Fruit fly (Drosophila melanogaster) whole organism, prepupa: ENCODE measurements around the gene JMJD4.

Experiments used
- Blimp-1 ChIP-seq: fragments of 200-800 bp; sonication (Bioruptor generic); optimal IDR thresholded peaks from 3 replicates; lab custom pipeline; 2017; ENCODE audit warnings: missing biosample characterization, missing genetic modification characterization, mild to moderate bottlenecking, moderate library complexity, missing genetic modification reagents
- CG10631 ChIP-seq: fragments of 200-800 bp; sonication (Bioruptor generic); optimal IDR thresholded peaks from 2 replicates; lab custom pipeline; 2016; ENCODE audit warnings: missing biosample characterization, missing genetic modification characterization
- CG10669 ChIP-seq: fragments of 200-800 bp; sonication (Bioruptor generic); optimal IDR thresholded peaks from 3 replicates; lab custom pipeline; 2018; ENCODE audit warnings: missing biosample characterization, mild to moderate bottlenecking, missing genetic modification characterization, moderate library complexity
- CG11294 ChIP-seq: fragments of 200-800 bp; sonication (Bioruptor generic); IDR thresholded peaks from 2 replicates; pipeline ENCODE4 v1.3.6; 2022; ENCODE audit warnings: missing biosample characterization, missing genetic modification characterization
- CG11762 ChIP-seq: fragments of 200-800 bp; sonication (Bioruptor generic); optimal IDR thresholded peaks from 3 replicates; lab custom pipeline; 2016; ENCODE audit warnings: missing biosample characterization, missing genetic modification characterization; ENCODE audit not compliant: insufficient read depth
- CG11902 ChIP-seq: fragments of 200-800 bp; sonication (Bioruptor generic); optimal IDR thresholded peaks from 3 replicates; lab custom pipeline; 2016; ENCODE audit warnings: missing biosample characterization, missing genetic modification characterization
- CG15336 ChIP-seq: fragments of 200-800 bp; sonication (Bioruptor generic); IDR thresholded peaks from 2 replicates; pipeline ENCODE4 v1.3.6; 2022; ENCODE audit warnings: missing biosample characterization, missing genetic modification characterization
- CG1621 ChIP-seq: fragments of 200-800 bp; sonication (Bioruptor generic); optimal IDR thresholded peaks from 3 replicates; lab custom pipeline; 2018; ENCODE audit warnings: missing biosample characterization, mild to moderate bottlenecking, missing genetic modification characterization
- CG3032 ChIP-seq: fragments of 200-800 bp; optimal IDR thresholded peaks from 2 replicates; lab custom pipeline; 2019; ENCODE audit warnings: missing biosample characterization, mild to moderate bottlenecking, missing genetic modification characterization, moderate library complexity
- CG31627 ChIP-seq: fragments of 200-800 bp; sonication (Bioruptor generic); optimal IDR thresholded peaks from 3 replicates; lab custom pipeline; 2016; ENCODE audit warnings: missing biosample characterization, missing genetic modification characterization
- CG32006 ChIP-seq: fragments of 200-800 bp; sonication (Bioruptor generic); optimal IDR thresholded peaks from 3 replicates; lab custom pipeline; 2017; ENCODE audit warnings: missing biosample characterization, mild to moderate bottlenecking, missing genetic modification characterization
- CG34406 ChIP-seq: fragments of 200-800 bp; sonication (Bioruptor generic); optimal IDR thresholded peaks from 3 replicates; lab custom pipeline; 2016; ENCODE audit warnings: missing biosample characterization, missing genetic modification characterization
- CG3919 ChIP-seq: fragments of 200-800 bp; sonication (Bioruptor generic); optimal IDR thresholded peaks from 3 replicates; lab custom pipeline; 2016; ENCODE audit warnings: missing biosample characterization, missing genetic modification characterization
- CG4318 ChIP-seq: fragments of 200-800 bp; sonication (Bioruptor generic); optimal IDR thresholded peaks from 3 replicates; lab custom pipeline; 2017; ENCODE audit warnings: missing biosample characterization, mild to moderate bottlenecking, missing genetic modification characterization
- CG6163 ChIP-seq: fragments of 200-800 bp; sonication (Bioruptor generic); IDR thresholded peaks from 3 replicates; pipeline ENCODE4 v1.3.6; 2022; ENCODE audit warnings: missing biosample characterization, missing genetic modification characterization
- CG6276 ChIP-seq: fragments of 200-800 bp; sonication (Bioruptor generic); optimal IDR thresholded peaks from 2 replicates; lab custom pipeline; 2017; ENCODE audit warnings: missing biosample characterization, mild to moderate bottlenecking, missing genetic modification characterization
- CG6792 ChIP-seq: fragments of 200-800 bp; sonication (Bioruptor generic); optimal IDR thresholded peaks from 3 replicates; lab custom pipeline; 2016; ENCODE audit warnings: missing biosample characterization, missing genetic modification characterization
- CG6808 ChIP-seq: fragments of 200-800 bp; sonication (Bioruptor generic); optimal IDR thresholded peaks from 3 replicates; lab custom pipeline; 2017; ENCODE audit warnings: missing biosample characterization, missing genetic modification characterization, mild to moderate bottlenecking, moderate library complexity, missing genetic modification reagents
- CG6854 ChIP-seq: fragments of 200-800 bp; sonication (Bioruptor generic); optimal IDR thresholded peaks from 2 replicates; lab custom pipeline; 2017; ENCODE audit warnings: missing biosample characterization, mild to moderate bottlenecking, missing genetic modification characterization
- CG7368 ChIP-seq: fragments of 200-800 bp; sonication (Bioruptor generic); optimal IDR thresholded peaks from 3 replicates; lab custom pipeline; 2016; ENCODE audit warnings: missing biosample characterization, missing genetic modification characterization
- CG8119 ChIP-seq: fragments of 200-800 bp; sonication (Bioruptor generic); IDR thresholded peaks from 3 replicates; pipeline ENCODE4 v1.3.6; 2022; ENCODE audit warnings: missing biosample characterization, missing genetic modification characterization
- CG8319 ChIP-seq: fragments of 200-800 bp; sonication (Bioruptor generic); optimal IDR thresholded peaks from 3 replicates; lab custom pipeline; 2016; ENCODE audit warnings: missing biosample characterization, missing genetic modification characterization
- CG8632 ChIP-seq: fragments of 200-800 bp; sonication (Bioruptor generic); optimal IDR thresholded peaks from 3 replicates; lab custom pipeline; 2016; ENCODE audit warnings: missing biosample characterization, missing genetic modification characterization
- Eip75B ChIP-seq: fragments of 200-800 bp; sonication (Bioruptor generic); optimal IDR thresholded peaks from 3 replicates; lab custom pipeline; 2016; ENCODE audit warnings: missing biosample characterization, missing genetic modification characterization
- Eip78C ChIP-seq: fragments of 200-800 bp; sonication (Bioruptor generic); peaks from one replicate; lab custom pipeline; 2016; ENCODE audit warnings: missing biosample characterization, missing genetic modification characterization
- Eip93F ChIP-seq: fragments of 200-800 bp; sonication (Bioruptor generic); optimal IDR thresholded peaks from 2 replicates; lab custom pipeline; 2016; ENCODE audit warnings: missing biosample characterization, mild to moderate bottlenecking, missing genetic modification characterization
- Ets21C ChIP-seq: fragments of 200-800 bp; sonication (Bioruptor generic); optimal IDR thresholded peaks from 3 replicates; lab custom pipeline; 2016; ENCODE audit warnings: missing biosample characterization, missing genetic modification characterization
- Ets96B ChIP-seq: fragments of 200-800 bp; optimal IDR thresholded peaks from 2 replicates; lab custom pipeline; 2019; ENCODE audit warnings: missing biosample characterization, mild to moderate bottlenecking, missing genetic modification characterization, moderate library complexity
- Hr38 ChIP-seq: sonication (Bioruptor generic); optimal IDR thresholded peaks from 2 replicates; lab custom pipeline; 2016; ENCODE audit warnings: missing biosample characterization, missing genetic modification characterization
- Hr39 ChIP-seq: fragments of 200-800 bp; sonication (Bioruptor generic); optimal IDR thresholded peaks from 2 replicates; lab custom pipeline; 2016; ENCODE audit warnings: missing biosample characterization, missing genetic modification characterization
- Hr4 ChIP-seq: fragments of 200-800 bp; sonication (Bioruptor generic); optimal IDR thresholded peaks from 3 replicates; lab custom pipeline; 2016; ENCODE audit warnings: missing biosample characterization, missing genetic modification characterization
- Lpt ChIP-seq: fragments of 200-800 bp; sonication (Bioruptor generic); optimal IDR thresholded peaks from 3 replicates; lab custom pipeline; 2016; ENCODE audit warnings: missing biosample characterization, missing genetic modification characterization
- Met ChIP-seq: fragments of 200-800 bp; sonication (Bioruptor generic); optimal IDR thresholded peaks from 3 replicates; lab custom pipeline; 2016; ENCODE audit warnings: missing biosample characterization, missing genetic modification characterization
- OdsH ChIP-seq: fragments of 200-800 bp; sonication (Bioruptor generic); optimal IDR thresholded peaks from 3 replicates; lab custom pipeline; 2016; ENCODE audit warnings: missing biosample characterization, missing genetic modification characterization
- Smox ChIP-seq: fragments of 200-800 bp; sonication (Bioruptor generic); optimal IDR thresholded peaks from 3 replicates; lab custom pipeline; 2016; ENCODE audit warnings: missing biosample characterization, missing genetic modification characterization
- Sox102F ChIP-seq: fragments of 200-800 bp; sonication (Bioruptor generic); optimal IDR thresholded peaks from 2 replicates; lab custom pipeline; 2016; ENCODE audit warnings: missing biosample characterization, mild to moderate bottlenecking, missing genetic modification characterization
- Sox14 ChIP-seq: fragments of 200-800 bp; sonication (Bioruptor generic); optimal IDR thresholded peaks from 3 replicates; lab custom pipeline; 2016; ENCODE audit warnings: missing biosample characterization, missing genetic modification characterization
- achi ChIP-seq: fragments of 200-800 bp; sonication (Bioruptor generic); optimal IDR thresholded peaks from 3 replicates; lab custom pipeline; 2016; ENCODE audit warnings: missing biosample characterization, missing genetic modification characterization
- acj6 ChIP-seq: fragments of 200-800 bp; sonication (Bioruptor generic); optimal IDR thresholded peaks from 3 replicates; lab custom pipeline; 2016; ENCODE audit warnings: missing biosample characterization, missing genetic modification characterization
- dac ChIP-seq: fragments of 200-800 bp; sonication (Bioruptor generic); optimal IDR thresholded peaks from 2 replicates; lab custom pipeline; 2017; ENCODE audit warnings: missing biosample characterization, mild to moderate bottlenecking, missing genetic modification characterization
- dsx ChIP-seq: fragments of 200-800 bp; optimal IDR thresholded peaks from 3 replicates; lab custom pipeline; 2019; ENCODE audit warnings: missing biosample characterization, mild to moderate bottlenecking, missing genetic modification characterization, moderate library complexity; ENCODE audit not compliant: poor library complexity, severe bottlenecking
- eg ChIP-seq: fragments of 200-800 bp; sonication (Bioruptor generic); IDR thresholded peaks from 3 replicates; pipeline ENCODE4 v1.3.6; 2022; ENCODE audit warnings: missing biosample characterization, missing genetic modification characterization
- esn ChIP-seq: fragments of 200-800 bp; sonication (Bioruptor generic); optimal IDR thresholded peaks from 2 replicates; lab custom pipeline; 2016; ENCODE audit warnings: missing biosample characterization, mild to moderate bottlenecking, missing genetic modification characterization, moderate library complexity
- fd59A ChIP-seq: fragments of 200-800 bp; sonication (Bioruptor generic); optimal IDR thresholded peaks from 2 replicates; lab custom pipeline; 2017; ENCODE audit warnings: missing biosample characterization, mild to moderate bottlenecking, missing genetic modification characterization, missing genetic modification reagents
- fd85E ChIP-seq: fragments of 200-800 bp; sonication (Bioruptor generic); optimal IDR thresholded peaks from 3 replicates; lab custom pipeline; 2016; ENCODE audit warnings: missing biosample characterization, missing genetic modification characterization
- fkh ChIP-seq: fragments of 200-800 bp; sonication (Bioruptor generic); optimal IDR thresholded peaks from 3 replicates; lab custom pipeline; 2017; ENCODE audit warnings: missing biosample characterization, mild to moderate bottlenecking, missing genetic modification characterization, moderate library complexity
- lz ChIP-seq: fragments of 200-800 bp; sonication (Bioruptor generic); optimal IDR thresholded peaks from 3 replicates; lab custom pipeline; 2016; ENCODE audit warnings: missing biosample characterization, missing genetic modification characterization
- net ChIP-seq: fragments of 200-800 bp; sonication (Bioruptor generic); optimal IDR thresholded peaks from 3 replicates; lab custom pipeline; 2016; ENCODE audit warnings: missing biosample characterization, missing genetic modification characterization
- pdm3 ChIP-seq: fragments of 200-800 bp; sonication (Bioruptor generic); optimal IDR thresholded peaks from 3 replicates; lab custom pipeline; 2016; ENCODE audit warnings: missing biosample characterization, missing genetic modification characterization
- ss ChIP-seq, 2 experiments: fragments of 200-800 bp; sonication (Bioruptor generic); optimal IDR thresholded peaks; 2 replicates in 1 of 2; 3 replicates in 1 of 2; lab custom pipeline; 2017 to 2018; ENCODE audit warnings: mild to moderate bottlenecking in 2 of 2, missing biosample characterization in 2 of 2, missing genetic modification characterization in 2 of 2, moderate library complexity in 1 of 2
- svp ChIP-seq: fragments of 200-800 bp; sonication (Bioruptor generic); peaks from one replicate; lab custom pipeline; 2016; ENCODE audit warnings: missing biosample characterization, missing genetic modification characterization
- topi ChIP-seq: fragments of 200-800 bp; sonication (Bioruptor generic); optimal IDR thresholded peaks from 3 replicates; lab custom pipeline; 2016; ENCODE audit warnings: missing biosample characterization, missing genetic modification characterization
- vri ChIP-seq: fragments of 200-800 bp; sonication (Bioruptor generic); optimal IDR thresholded peaks from 3 replicates; lab custom pipeline; 2016; ENCODE audit warnings: missing biosample characterization, mild to moderate bottlenecking, missing genetic modification characterization

Gene JMJD4

dm6 chr2L:18122231-18122551 is 36.9 kb downstream of the JMJD4 start:
- TF ChIP-seq dac (GFP tag; lab: Kevin White, UChicago), result peak; percentile 28
- TF ChIP-seq CG6792 (GFP tag; lab: Kevin White, UChicago), result peak; percentile 19
- no peak for TF ChIP-seq Eip93F (GFP tag; lab: Kevin White, UChicago)
- TF ChIP-seq ss (GFP tag; optimal IDR thresholded peaks at IDR 0.05; lab: Kevin White, UChicago), result peak in 1 of 2 experiments; percentile 10
- peak; percentile 37 for TF ChIP-seq dsx
- peak; percentile 24 for TF ChIP-seq CG4318 (GFP tag; lab: Kevin White, UChicago)
- no peak for TF ChIP-seq fkh
- TF ChIP-seq CG8319 (GFP tag; lab: Kevin White, UChicago), result no peak
- peak; percentile 73 for TF ChIP-seq CG3032 (tag; lab: Kevin White, UChicago)
- peak; percentile 52 for TF ChIP-seq Lpt (GFP tag; lab: Kevin White, UChicago)
- peak; percentile 74 for TF ChIP-seq CG6276 (GFP tag; lab: Kevin White, UChicago)
- no peak for TF ChIP-seq Ets21C
- no peak for TF ChIP-seq fd85E
- TF ChIP-seq topi (GFP tag; lab: Kevin White, UChicago), result peak; percentile 35
- peak; percentile 80 for TF ChIP-seq CG8119 (GFP tag; lab: Robert Waterston, UW)
- no peak for TF ChIP-seq Hr38 (GFP tag; lab: Kevin White, UChicago)
- TF ChIP-seq eg (GFP tag; lab: Robert Waterston, UW), result peak; percentile 46; the same call in 1 of the 3 replicates
- TF ChIP-seq Smox, result no peak
- peak; percentile 12 for TF ChIP-seq Sox102F (GFP tag; lab: Kevin White, UChicago)
- TF ChIP-seq acj6 (GFP tag; lab: Kevin White, UChicago), result peak; percentile 63
- TF ChIP-seq Blimp-1, result no peak
- TF ChIP-seq Hr4 (GFP tag; lab: Kevin White, UChicago), result peak; percentile 32
- TF ChIP-seq CG6163, result peak; percentile 51; the same call in 1 of the 3 replicates
- no peak for TF ChIP-seq CG7368
- no peak for TF ChIP-seq Eip75B (GFP tag; lab: Kevin White, UChicago)
- no peak for TF ChIP-seq vri
- peak; percentile 58 for TF ChIP-seq fd59A (GFP tag; lab: Kevin White, UChicago)
- peak; percentile 54; the same call in 1 of the 2 replicates for TF ChIP-seq CG11294 (GFP tag; lab: Robert Waterston, UW)
- no peak for TF ChIP-seq CG11902 (GFP tag; lab: Kevin White, UChicago)
- TF ChIP-seq CG31627 (GFP tag; lab: Kevin White, UChicago), result peak; percentile 11
- peak; percentile 75 for TF ChIP-seq OdsH
- TF ChIP-seq CG11762 (GFP tag; lab: Kevin White, UChicago), result peak; percentile 40
- TF ChIP-seq CG3919 (GFP tag; lab: Kevin White, UChicago), result peak; percentile 52
- peak; percentile 47 for TF ChIP-seq CG10631 (GFP tag; lab: Kevin White, UChicago)
- no peak for TF ChIP-seq Sox14 (GFP tag; lab: Kevin White, UChicago)
- peak; percentile 34 for TF ChIP-seq CG8632
- no peak for TF ChIP-seq esn (GFP tag; lab: Kevin White, UChicago)
- no peak for TF ChIP-seq Hr39 (GFP tag; lab: Kevin White, UChicago)
- no peak for TF ChIP-seq pdm3
- peak; percentile 19 for TF ChIP-seq CG34406 (GFP tag; lab: Kevin White, UChicago)
- peak; percentile 79 for TF ChIP-seq Ets96B (tag; lab: Kevin White, UChicago)
- no peak for TF ChIP-seq CG6854
- peak; percentile 69 for TF ChIP-seq achi (GFP tag; lab: Kevin White, UChicago)
- peak; percentile 21 for TF ChIP-seq lz (GFP tag; lab: Kevin White, UChicago)
- peak; percentile 42 for TF ChIP-seq CG32006
- peak; percentile 92 for TF ChIP-seq Eip78C (GFP tag; lab: Kevin White, UChicago)
- TF ChIP-seq net (GFP tag; lab: Kevin White, UChicago), result peak; percentile 50
- TF ChIP-seq CG10669 (GFP tag; lab: Kevin White, UChicago), result peak; percentile 57
- no peak for TF ChIP-seq svp
- TF ChIP-seq CG1621, result peak; percentile 62
- peak; percentile 3 for TF ChIP-seq Met (GFP tag; lab: Kevin White, UChicago)
- TF ChIP-seq CG6808 (GFP tag; lab: Kevin White, UChicago), result peak; percentile 4
- TF ChIP-seq CG15336 (GFP tag; lab: Robert Waterston, UW), result peak; percentile 81
